Fruit fly (Drosophila melanogaster) S2 (cell line): Measurements from ENCODE around the gene CG14570.

Experiments
- CG8478 ChIP-seq: fragments of >200 bp; optimal IDR thresholded peaks from 2 replicates; lab custom pipeline; 2018
- CTCF ChIP-seq, 2 experiments: fragments of >200 bp; optimal IDR thresholded peaks; 2 replicates each; lab custom pipeline; 2018

DNA sequence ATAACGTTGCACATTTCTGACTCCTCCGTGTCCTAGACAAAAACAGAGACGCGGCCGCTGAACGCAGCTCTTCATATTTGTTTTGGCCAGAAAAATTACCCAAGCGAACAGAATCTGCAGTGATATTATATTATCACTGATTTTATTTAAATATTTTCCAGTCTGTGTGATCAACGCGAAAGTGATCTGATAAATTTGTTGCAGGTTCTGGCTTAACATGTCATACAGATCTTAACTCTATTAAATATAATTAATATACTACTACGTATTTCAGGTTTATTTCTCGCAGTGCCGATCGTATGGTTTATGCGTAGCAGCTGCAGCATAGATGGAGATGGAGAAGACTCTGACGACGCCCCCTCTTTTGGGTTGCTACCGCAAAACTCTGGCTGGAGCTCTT, 9.4 kb downstream of the CG14570 start:
- TF ChIP-seq CG8478 (no peak), CTCF (optimal IDR thresholded peaks at IDR 0.05; lab: Kevin White, UChicago) (no peak)
